Worm (Caenorhabditis elegans): Measurements from ENCODE around the gene T25D3.3.

DNA sequence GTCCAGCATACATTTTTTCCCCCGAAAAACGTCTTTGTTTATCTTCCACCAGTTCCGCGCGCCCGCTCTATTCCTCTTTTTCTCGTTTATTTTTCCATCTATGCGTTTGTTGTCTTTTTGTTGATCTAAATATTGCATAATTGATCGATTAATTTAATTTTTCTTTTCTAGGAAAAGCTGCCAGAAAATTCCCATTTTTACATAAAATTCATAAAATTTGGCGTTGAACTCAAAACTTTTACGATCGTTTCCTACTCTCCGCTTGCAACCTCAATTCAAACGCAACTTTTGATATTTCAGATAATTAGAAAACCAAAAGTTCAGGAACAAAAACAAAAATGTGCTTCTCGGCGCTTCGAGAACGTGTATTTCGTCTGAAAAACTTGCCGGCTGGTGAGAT is 43.5 kb upstream of the T25D3.3 start, which contains the start of gene C50D2.2:
- TF ChIP-seq unc-39 (tag; optimal IDR thresholded peaks at IDR 0.05) (no peak), sptf-1 (tag; optimal IDR thresholded peaks at IDR 0.05) (no peak), ztf-11 (tag; optimal IDR thresholded peaks at IDR 0.05) (no peak)

Measured in whole organism, mixed stage, embryonic.